Worm (Caenorhabditis elegans) whole organism, L4/young adult: ENCODE results near the gene F56D6.20.

Experiments
- W03F9.2 ChIP-seq: fragments of 150-350 bp; optimal IDR thresholded peaks from 2 replicates; lab custom pipeline; 2014; ENCODE audit warnings: missing biosample characterization, missing genetic modification characterization
- him-1 ChIP-seq: sonication (generic microtip); optimal IDR thresholded peaks from 2 replicates; lab custom pipeline; 2016; ENCODE audit warnings: missing genotype, missing genetic modification reagents, missing genetic modification characterization, missing compliant biosample characterization

DNA sequence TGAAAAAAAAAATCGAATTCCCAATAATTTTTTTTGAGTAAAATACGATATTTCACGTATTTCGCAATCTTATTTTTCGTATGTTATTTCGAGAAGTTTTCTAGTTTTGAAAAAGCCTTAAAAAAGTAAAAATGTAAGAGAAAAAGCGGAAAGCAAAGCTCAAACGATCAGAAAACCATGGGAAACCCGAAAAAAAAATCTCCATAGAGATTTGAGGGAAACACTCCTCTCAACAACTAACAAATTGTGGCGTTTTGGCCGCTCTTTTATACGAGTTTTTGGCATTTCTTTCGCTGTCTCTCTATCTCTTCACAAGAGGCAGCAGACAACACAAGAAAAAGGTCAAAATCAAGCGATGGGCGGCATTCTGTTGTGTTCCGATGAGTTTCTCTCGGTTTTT lies 38.3 kb upstream of the F56D6.20 start:
- TF ChIP-seq him-1 (tag; lab: Kevin White, UChicago) (no peak), W03F9.2 (tag; lab: Kevin White, UChicago) (no peak)
